Worm (Caenorhabditis elegans) whole organism, L1 larva: ENCODE measurements around the gene ZK856.7.

Source experiments
- C04F5.9 ChIP-seq: sonication (generic microtip); optimal IDR thresholded peaks from 2 replicates; lab custom pipeline; 2016; ENCODE audit warnings: missing genetic modification characterization, missing compliant biosample characterization
- C16A3.4 ChIP-seq: fragments of 150-350 bp; optimal IDR thresholded peaks from 2 replicates; lab custom pipeline; 2014; ENCODE audit warnings: missing biosample characterization, missing genetic modification characterization
- F16B12.6 ChIP-seq: fragments of 150-350 bp; optimal IDR thresholded peaks from 2 replicates; lab custom pipeline; 2014; ENCODE audit warnings: missing biosample characterization, missing genetic modification characterization
- Y116A8C.19 ChIP-seq: sonication (generic microtip); optimal IDR thresholded peaks from 2 replicates; lab custom pipeline; 2016; ENCODE audit warnings: missing compliant biosample characterization, missing genetic modification characterization, borderline replicate concordance
- ama-1 ChIP-seq: fragments of 150-350 bp; optimal IDR thresholded peaks from 2 replicates; lab custom pipeline; 2014
- blmp-1 ChIP-seq: fragments of 150-350 bp; optimal IDR thresholded peaks from 2 replicates; lab custom pipeline; 2014; ENCODE audit warnings: missing biosample characterization, missing genetic modification characterization
- ceh-8 ChIP-seq: fragments of 200-800 bp; sonication (Bioruptor generic); optimal IDR thresholded peaks from 2 replicates; lab custom pipeline; 2018; ENCODE audit warnings: mild to moderate bottlenecking, missing genetic modification characterization, moderate library complexity, missing compliant biosample characterization
- ceh-82 ChIP-seq, 3 experiments: fragments of 150-350 bp in 1 of 3; sonication (generic microtip) in 2 of 3; optimal IDR thresholded peaks; 2 replicates each; lab custom pipeline; 2014 to 2017; ENCODE audit warnings: missing biosample characterization in 3 of 3, missing genetic modification characterization in 3 of 3
- ceh-88 ChIP-seq: fragments of 200-800 bp; sonication (Bioruptor generic); IDR thresholded peaks from 2 replicates; pipeline ENCODE4 v1.3.6; 2022; ENCODE audit warnings: missing genetic modification characterization, missing compliant biosample characterization
- ceh-90 ChIP-seq: sonication (generic microtip); optimal IDR thresholded peaks from 2 replicates; lab custom pipeline; 2016; ENCODE audit warnings: missing genetic modification characterization, missing compliant biosample characterization
- dsc-1 ChIP-seq: sonication (generic microtip); optimal IDR thresholded peaks from 2 replicates; lab custom pipeline; 2016; ENCODE audit warnings: mild to moderate bottlenecking, missing genetic modification characterization, missing compliant biosample characterization
- efl-1 ChIP-seq, 4 experiments: fragments of 150-350 bp; optimal IDR thresholded peaks in 3 of 4; peaks in 1 of 4; 1 replicate in 1 of 4; 2 replicates in 3 of 4; lab custom pipeline; 2014; ENCODE audit warnings: missing biosample characterization in 2 of 4, missing genetic modification characterization in 2 of 4, missing genetic modification reagents in 2 of 4
- egl-27 ChIP-seq, 2 experiments: fragments of 150-350 bp in 1 of 2; sonication (generic microtip); optimal IDR thresholded peaks; 3 replicates each; lab custom pipeline; 2017 to 2018; ENCODE audit warnings: missing biosample characterization in 2 of 2, missing genetic modification characterization in 2 of 2, missing genetic modification reagents in 2 of 2
- ets-5 ChIP-seq: fragments of 200-800 bp; sonication (Bioruptor generic); IDR thresholded peaks from 2 replicates; pipeline ENCODE4 v1.3.6; 2022; ENCODE audit warnings: missing genetic modification characterization, missing compliant biosample characterization
- fkh-10 ChIP-seq: sonication (generic microtip); optimal IDR thresholded peaks from 2 replicates; lab custom pipeline; 2017; ENCODE audit warnings: missing biosample characterization, missing genetic modification reagents, missing genetic modification characterization
- fkh-8 ChIP-seq: sonication (generic microtip); optimal IDR thresholded peaks from 2 replicates; lab custom pipeline; 2016; ENCODE audit warnings: mild to moderate bottlenecking, missing genetic modification characterization, missing compliant biosample characterization
- fos-1 ChIP-seq: fragments of 150-350 bp; optimal IDR thresholded peaks from 2 replicates; lab custom pipeline; 2014; ENCODE audit warnings: missing biosample characterization, missing genetic modification characterization
- grh-1 ChIP-seq: fragments of 200-800 bp; sonication (Bioruptor generic); IDR thresholded peaks from 2 replicates; pipeline ENCODE4 v1.3.6; 2022; ENCODE audit warnings: missing genetic modification reagents, missing genetic modification characterization, missing compliant biosample characterization
- hlh-4 ChIP-seq: sonication (generic microtip); optimal IDR thresholded peaks from 2 replicates; lab custom pipeline; 2016; ENCODE audit warnings: mild to moderate bottlenecking, missing genetic modification characterization, missing compliant biosample characterization
- irx-1 ChIP-seq: sonication (generic microtip); optimal IDR thresholded peaks from 2 replicates; lab custom pipeline; 2016; ENCODE audit warnings: missing genetic modification characterization, missing compliant biosample characterization
- isw-1 ChIP-seq: fragments of 200-800 bp; sonication (Bioruptor generic); IDR thresholded peaks from 2 replicates; pipeline ENCODE4 v1.3.6; 2022; ENCODE audit warnings: missing genetic modification characterization, missing compliant biosample characterization
- jun-1 ChIP-seq: fragments of 150-350 bp; optimal IDR thresholded peaks from 2 replicates; lab custom pipeline; 2014; ENCODE audit warnings: missing biosample characterization, missing genetic modification reagents, missing genetic modification characterization
- lin-13 ChIP-seq: fragments of 150-350 bp; optimal IDR thresholded peaks from 2 replicates; lab custom pipeline; 2014; ENCODE audit warnings: missing biosample characterization, missing genetic modification reagents, missing genetic modification characterization
- lir-3 ChIP-seq: sonication (generic microtip); optimal IDR thresholded peaks from 2 replicates; lab custom pipeline; 2016; ENCODE audit warnings: mild to moderate bottlenecking, missing genetic modification characterization, moderate library complexity, missing compliant biosample characterization; ENCODE audit not compliant: poor library complexity
- lsy-2 ChIP-seq, 2 experiments: fragments of 150-350 bp; optimal IDR thresholded peaks; 2 replicates each; lab custom pipeline; 2014; ENCODE audit warnings: missing biosample characterization in 2 of 2, missing genetic modification characterization in 2 of 2
- mep-1 ChIP-seq: fragments of 150-350 bp; optimal IDR thresholded peaks from 2 replicates; lab custom pipeline; 2014; ENCODE audit warnings: missing biosample characterization, missing genetic modification characterization
- nhr-12 ChIP-seq: sonication (generic microtip); optimal IDR thresholded peaks from 2 replicates; lab custom pipeline; 2017; ENCODE audit warnings: missing biosample characterization, missing genetic modification characterization
- nhr-19 ChIP-seq: fragments of 200-800 bp; sonication (Bioruptor generic); conservative IDR thresholded peaks from 2 replicates; pipeline ENCODE4 v1.3.6; 2022; ENCODE audit warnings: missing genetic modification characterization, missing compliant biosample characterization
- nhr-20 ChIP-seq: sonication (generic microtip); optimal IDR thresholded peaks from 2 replicates; lab custom pipeline; 2016; ENCODE audit warnings: mild to moderate bottlenecking, missing genetic modification characterization, missing compliant biosample characterization
- nhr-28 ChIP-seq: fragments of 150-350 bp; optimal IDR thresholded peaks from 2 replicates; lab custom pipeline; 2014; ENCODE audit warnings: missing biosample characterization, missing genetic modification characterization
- nhr-76 ChIP-seq: sonication (generic microtip); optimal IDR thresholded peaks from 2 replicates; lab custom pipeline; 2017; ENCODE audit warnings: missing biosample characterization, missing genetic modification characterization
- nhr-84 ChIP-seq: sonication (generic microtip); optimal IDR thresholded peaks from 2 replicates; lab custom pipeline; 2017; ENCODE audit warnings: missing biosample characterization, missing genetic modification characterization
- nhr-90 ChIP-seq: sonication (generic microtip); optimal IDR thresholded peaks from 2 replicates; lab custom pipeline; 2016; ENCODE audit warnings: mild to moderate bottlenecking, missing genetic modification characterization, missing compliant biosample characterization; ENCODE audit not compliant: poor library complexity
- pag-3 ChIP-seq: sonication (generic microtip); optimal IDR thresholded peaks from 2 replicates; lab custom pipeline; 2017; ENCODE audit warnings: missing genetic modification characterization, mild to moderate bottlenecking, missing compliant biosample characterization, antibody characterized with exemption, borderline replicate concordance; ENCODE audit not compliant: insufficient read depth
- pax-3 ChIP-seq: fragments of 200-800 bp; sonication (Bioruptor generic); optimal IDR thresholded peaks from 2 replicates; lab custom pipeline; 2018; ENCODE audit warnings: mild to moderate bottlenecking, missing genetic modification characterization, moderate library complexity, missing compliant biosample characterization
- pqm-1 ChIP-seq: sonication (generic microtip); optimal IDR thresholded peaks from 3 replicates; lab custom pipeline; 2017; ENCODE audit warnings: missing biosample characterization, missing genetic modification characterization
- skn-1 ChIP-seq: fragments of 150-350 bp; optimal IDR thresholded peaks from 2 replicates; lab custom pipeline; 2014; ENCODE audit warnings: missing biosample characterization, missing genetic modification characterization
- snu-23 ChIP-seq: sonication (generic microtip); optimal IDR thresholded peaks from 2 replicates; lab custom pipeline; 2016; ENCODE audit warnings: missing genetic modification characterization, missing compliant biosample characterization
- sptf-1 ChIP-seq: fragments of 150-350 bp; optimal IDR thresholded peaks from 2 replicates; lab custom pipeline; 2014; ENCODE audit warnings: missing biosample characterization, missing genetic modification characterization
- tbx-2 ChIP-seq: sonication (generic microtip); optimal IDR thresholded peaks from 2 replicates; lab custom pipeline; 2016; ENCODE audit warnings: missing genetic modification characterization, missing compliant biosample characterization
- unc-130 ChIP-seq: fragments of 150-350 bp; optimal IDR thresholded peaks from 2 replicates; lab custom pipeline; 2017; ENCODE audit warnings: missing biosample characterization, missing genetic modification characterization, inconsistent platforms
- unc-30 ChIP-seq: sonication (generic microtip); optimal IDR thresholded peaks from 2 replicates; lab custom pipeline; 2017; ENCODE audit warnings: missing biosample characterization, missing genetic modification characterization
- unc-98 ChIP-seq: fragments of 200-800 bp; sonication (Bioruptor generic); IDR thresholded peaks from 2 replicates; pipeline ENCODE4 v1.3.6; 2022; ENCODE audit warnings: missing genetic modification characterization, missing compliant biosample characterization
- vab-15 ChIP-seq: sonication (generic microtip); optimal IDR thresholded peaks from 2 replicates; lab custom pipeline; 2017; ENCODE audit warnings: missing genotype, mild to moderate bottlenecking, missing genetic modification characterization, missing compliant biosample characterization
- zip-4 ChIP-seq: fragments of 200-800 bp; sonication (Bioruptor generic); optimal IDR thresholded peaks from 2 replicates; lab custom pipeline; 2018; ENCODE audit warnings: mild to moderate bottlenecking, missing genetic modification characterization, moderate library complexity, missing compliant biosample characterization
- ztf-11 ChIP-seq, 2 experiments: sonication (generic microtip); optimal IDR thresholded peaks; 2 replicates each; lab custom pipeline; 2016 to 2017; ENCODE audit warnings: missing genetic modification characterization in 2 of 2, missing biosample characterization in 1 of 2, missing compliant biosample characterization in 1 of 2
- ztf-4 ChIP-seq: fragments of 150-350 bp; optimal IDR thresholded peaks from 2 replicates; lab custom pipeline; 2014; ENCODE audit warnings: missing biosample characterization, missing genetic modification characterization

Gene ZK856.7

DNA sequence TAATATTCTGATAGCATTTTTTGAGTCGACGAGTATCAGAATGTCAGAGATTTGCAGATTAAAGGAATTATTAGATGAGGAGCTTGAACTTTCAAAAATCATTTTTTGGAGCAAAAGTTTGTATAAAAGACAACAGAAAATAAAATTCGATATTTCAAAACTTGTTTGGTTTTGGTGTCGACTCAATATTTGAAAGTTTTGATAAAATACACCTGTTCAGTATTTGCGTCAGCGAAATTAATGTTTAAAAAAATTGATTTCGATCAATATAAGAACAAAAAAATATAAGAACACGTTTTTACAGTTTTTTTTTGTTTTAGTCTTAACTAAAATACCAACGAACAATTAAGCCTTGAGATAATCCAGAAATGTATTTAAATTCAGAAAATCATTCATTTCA is 18.7 kb downstream of the ZK856.7 start, which contains the start of gene C12D8.13:
Gene C12D8.13, minus strand, starts transcription at position 101 of the 400 bp plus-strand sequence.
- TF ChIP-seq isw-1 (GFP tag; lab: Robert Waterston, UW) (no peak), jun-1 (tag; lab: Kevin White, UChicago) (no peak), irx-1 (tag; lab: Kevin White, UChicago) (no peak), grh-1 (GFP tag; lab: Robert Waterston, UW) (no peak), ceh-82 (tag; optimal IDR thresholded peaks at IDR 0.05; lab: Kevin White, UChicago) (no peak), tbx-2 (no peak), nhr-19 (GFP tag; lab: Robert Waterston, UW) (no peak), ets-5 (GFP tag; lab: Robert Waterston, UW) (no peak), lin-13 (GFP tag; lab: Kevin White, UChicago) (no peak), Y116A8C.19 (tag; lab: Kevin White, UChicago) (no peak), vab-15 (tag; lab: Kevin White, UChicago) (no peak), ceh-88 (no peak), pqm-1 (no peak), zip-4 (no peak), fkh-8 (tag; lab: Kevin White, UChicago) (no peak), egl-27 (tag; optimal IDR thresholded peaks at IDR 0.05; lab: Kevin White, UChicago) (no peak), C04F5.9 (no peak), nhr-12 (no peak), sptf-1 (tag; lab: Kevin White, UChicago) (no peak), nhr-20 (no peak)

- no peak for TF ChIP-seq lir-3 (tag; lab: Kevin White, UChicago)
- no peak for TF ChIP-seq unc-130
- no peak for TF ChIP-seq blmp-1 (tag; lab: Kevin White, UChicago)
- TF ChIP-seq pqm-1, result no peak
- no peak for TF ChIP-seq F16B12.6
- no peak for TF ChIP-seq nhr-90 (tag; lab: Kevin White, UChicago)
- no peak for TF ChIP-seq pax-3
- TF ChIP-seq ceh-8 (GFP tag; lab: Kevin White, UChicago), result no peak
- TF ChIP-seq fos-1 (tag; lab: Kevin White, UChicago), result no peak
- TF ChIP-seq unc-98 (GFP tag; lab: Robert Waterston, UW), result no peak
- TF ChIP-seq lsy-2 (tag; optimal IDR thresholded peaks at IDR 0.05; lab: Kevin White, UChicago), result no peak
- TF ChIP-seq snu-23 (GFP tag; lab: Kevin White, UChicago), result no peak
- no peak for TF ChIP-seq nhr-84
- TF ChIP-seq, all 84 proteins: peak for 0
Observed at ce11 chrV:10221317-10221716, 19.4 kb downstream of the ZK856.7 start, which contains the start of the genes fipr-5 and fipr-9. TSS of gene fipr-5 (minus strand) at chrV:10221417. TSS of gene fipr-9 (plus strand) at chrV:10221662.

DNA sequence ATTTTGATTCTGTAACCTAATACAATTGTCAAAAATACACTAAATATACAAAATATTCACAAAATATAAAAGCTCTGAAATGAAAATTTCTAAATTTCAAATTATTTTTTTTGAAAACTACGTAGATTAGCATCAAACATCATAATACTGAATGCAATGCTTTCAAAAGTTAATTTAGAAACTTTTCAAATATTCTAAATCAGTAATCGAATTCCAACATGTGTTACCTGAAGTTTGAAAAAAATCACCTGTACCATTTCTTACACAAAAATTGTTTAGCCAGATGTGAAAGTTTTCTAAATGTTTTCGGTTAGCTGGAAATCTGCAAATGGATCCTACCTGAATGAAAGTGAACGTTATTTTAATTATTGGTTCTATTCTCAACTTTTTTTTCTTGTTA is 20.1 kb downstream of the ZK856.7 start, which contains the start of gene C12D8.20:
Gene C12D8.20, plus strand, starts transcription at position 301 of the 400 bp plus-strand sequence.
- TF ChIP-seq dsc-1 (no peak), fkh-10 (GFP tag; lab: Kevin White, UChicago) (no peak), nhr-76 (tag; lab: Kevin White, UChicago) (no peak), C16A3.4 (tag; lab: Kevin White, UChicago) (no peak), efl-1 (optimal IDR thresholded peaks at IDR 0.05; lab: Kevin White, UChicago) (no peak), efl-1 (GFP tag; optimal IDR thresholded peaks at IDR 0.05 in 1 of 2; lab: Kevin White, UChicago) (no peak), mep-1 (tag; lab: Kevin White, UChicago) (no peak), hlh-4 (tag; lab: Kevin White, UChicago) (no peak), ztf-11 (tag; optimal IDR thresholded peaks at IDR 0.05; lab: Kevin White, UChicago) (no peak), nhr-12 (no peak), nhr-28 (tag; lab: Kevin White, UChicago) (no peak), ama-1 (lab: Kevin White, UChicago) (no peak), ceh-90 (tag; lab: Kevin White, UChicago) (no peak), egl-27 (tag; optimal IDR thresholded peaks at IDR 0.05; lab: Kevin White, UChicago) (no peak), ztf-4 (no peak), fkh-8 (tag; lab: Kevin White, UChicago) (no peak), nhr-20 (no peak), pag-3 (tag; lab: Kevin White, UChicago) (no peak), unc-30 (tag; lab: Kevin White, UChicago) (no peak), skn-1 (tag; lab: Kevin White, UChicago) (no peak), isw-1 (GFP tag; lab: Robert Waterston, UW) (no peak)
